Fruit fly (Drosophila melanogaster) whole organism, embryonic: ENCODE measurements around the gene CG13376.

Source experiments
- BEAF-32 ChIP-seq: fragments of 200-800 bp; sonication (Bioruptor generic); optimal IDR thresholded peaks from 3 replicates; lab custom pipeline; 2017; ENCODE audit warnings: missing biosample characterization, missing genetic modification characterization, mild to moderate bottlenecking, moderate library complexity, missing genetic modification reagents
- Bdp1 ChIP-seq: fragments of 200-800 bp; sonication (Bioruptor generic); optimal IDR thresholded peaks from 3 replicates; lab custom pipeline; 2016; ENCODE audit warnings: missing biosample characterization, missing genetic modification characterization
- C15 ChIP-seq: fragments of 200-800 bp; sonication (Bioruptor generic); IDR thresholded peaks from 3 replicates; pipeline ENCODE4 v1.3.6; 2022; ENCODE audit warnings: missing biosample characterization, missing genetic modification characterization
- CG10274 ChIP-seq: fragments of 200-800 bp; sonication (Bioruptor generic); optimal IDR thresholded peaks from 3 replicates; lab custom pipeline; 2017; ENCODE audit warnings: missing biosample characterization, mild to moderate bottlenecking, missing genetic modification characterization
- CG10543 ChIP-seq: fragments of 200-800 bp; sonication (Bioruptor generic); optimal IDR thresholded peaks from 3 replicates; lab custom pipeline; 2017; ENCODE audit warnings: missing biosample characterization, mild to moderate bottlenecking, missing genetic modification characterization, moderate library complexity
- CG10979 ChIP-seq: fragments of 200-800 bp; sonication (Bioruptor generic); optimal IDR thresholded peaks from 2 replicates; lab custom pipeline; 2018; ENCODE audit warnings: missing biosample characterization, mild to moderate bottlenecking, missing genetic modification characterization, moderate library complexity
- CG12219 ChIP-seq: fragments of 200-800 bp; sonication (Bioruptor generic); optimal IDR thresholded peaks from 3 replicates; lab custom pipeline; 2018; ENCODE audit warnings: missing biosample characterization, mild to moderate bottlenecking, missing genetic modification characterization
- CG12236 ChIP-seq: fragments of 200-800 bp; sonication (Bioruptor generic); optimal IDR thresholded peaks from 2 replicates; lab custom pipeline; 2016; ENCODE audit warnings: missing biosample characterization, missing genetic modification characterization
- CG12299 ChIP-seq: fragments of 200-800 bp; sonication (Bioruptor generic); optimal IDR thresholded peaks from 2 replicates; lab custom pipeline; 2018; ENCODE audit warnings: missing biosample characterization, mild to moderate bottlenecking, missing genetic modification characterization
- CG13287 ChIP-seq: fragments of 200-800 bp; sonication (Bioruptor generic); IDR thresholded peaks from 2 replicates; pipeline ENCODE4 v1.3.6; 2022; ENCODE audit warnings: missing biosample characterization, missing genetic modification characterization; ENCODE audit not compliant: partially characterized antibody
- CG14667 ChIP-seq: fragments of 200-800 bp; sonication (Bioruptor generic); IDR thresholded peaks from 2 replicates; pipeline ENCODE4 v1.3.6; 2022; ENCODE audit warnings: missing biosample characterization, missing genetic modification characterization
- CG15601 ChIP-seq: fragments of 200-800 bp; sonication (Bioruptor generic); optimal IDR thresholded peaks from 3 replicates; lab custom pipeline; 2019; ENCODE audit warnings: missing biosample characterization, mild to moderate bottlenecking, missing genetic modification characterization, moderate library complexity
- CG1602 ChIP-seq: fragments of 200-800 bp; sonication (Bioruptor generic); optimal IDR thresholded peaks from 3 replicates; lab custom pipeline; 2016; ENCODE audit warnings: missing biosample characterization, missing genetic modification characterization
- CG1603 ChIP-seq: fragments of 200-800 bp; sonication (Bioruptor generic); optimal IDR thresholded peaks from 2 replicates; lab custom pipeline; 2019; ENCODE audit warnings: missing biosample characterization, mild to moderate bottlenecking, missing genetic modification characterization, moderate library complexity
- CG17385 ChIP-seq: fragments of 200-800 bp; sonication (Bioruptor generic); optimal IDR thresholded peaks from 3 replicates; lab custom pipeline; 2018; ENCODE audit warnings: missing biosample characterization, mild to moderate bottlenecking, missing genetic modification characterization
- CG2116 ChIP-seq: fragments of 200-800 bp; sonication (Bioruptor generic); optimal IDR thresholded peaks from 3 replicates; lab custom pipeline; 2018; ENCODE audit warnings: missing biosample characterization, mild to moderate bottlenecking, missing genetic modification characterization
- CG31388 ChIP-seq: fragments of 200-800 bp; sonication (Bioruptor generic); optimal IDR thresholded peaks from 2 replicates; lab custom pipeline; 2016; ENCODE audit warnings: missing biosample characterization, missing genetic modification characterization
- CG3281 ChIP-seq: fragments of 200-800 bp; sonication (Bioruptor generic); optimal IDR thresholded peaks from 3 replicates; lab custom pipeline; 2017; ENCODE audit warnings: missing biosample characterization, mild to moderate bottlenecking, missing genetic modification characterization
- CG34224 ChIP-seq: fragments of 200-800 bp; sonication (Bioruptor generic); IDR thresholded peaks from 3 replicates; pipeline ENCODE4 v1.3.6; 2022; ENCODE audit warnings: missing biosample characterization, missing genetic modification characterization; ENCODE audit not compliant: partially characterized antibody
- CG42726 ChIP-seq: fragments of 200-800 bp; sonication (Bioruptor generic); IDR thresholded peaks from 2 replicates; pipeline ENCODE4 v1.3.6; 2022; ENCODE audit warnings: missing biosample characterization, missing genetic modification characterization; ENCODE audit not compliant: partially characterized antibody
- Dbx ChIP-seq: fragments of 200-800 bp; sonication (Bioruptor generic); IDR thresholded peaks from 3 replicates; pipeline ENCODE4 v1.3.6; 2022; ENCODE audit warnings: missing biosample characterization, missing genetic modification characterization
- Dek ChIP-seq: fragments of 200-800 bp; sonication (Bioruptor generic); optimal IDR thresholded peaks from 3 replicates; lab custom pipeline; 2019; ENCODE audit warnings: missing biosample characterization, mild to moderate bottlenecking, missing genetic modification characterization, moderate library complexity
- Dp ChIP-seq: fragments of 200-800 bp; sonication (Bioruptor generic); optimal IDR thresholded peaks from 2 replicates; lab custom pipeline; 2018; ENCODE audit warnings: missing biosample characterization, mild to moderate bottlenecking, missing genetic modification characterization, moderate library complexity
- Dref ChIP-seq: fragments of 200-800 bp; sonication (Bioruptor generic); IDR thresholded peaks from 2 replicates; pipeline ENCODE4 v1.3.6; 2022; ENCODE audit warnings: missing biosample characterization, missing genetic modification characterization
- E2f2 ChIP-seq: fragments of 200-800 bp; sonication (Bioruptor generic); IDR thresholded peaks from 2 replicates; pipeline ENCODE4 v1.3.6; 2022; ENCODE audit warnings: missing biosample characterization, missing genetic modification characterization
- MBD-R2 ChIP-seq: fragments of 200-800 bp; sonication (Bioruptor generic); IDR thresholded peaks from 2 replicates; pipeline ENCODE4 v1.3.6; 2022; ENCODE audit warnings: missing biosample characterization, missing genetic modification characterization
- MESR4 ChIP-seq: fragments of 200-800 bp; sonication (Bioruptor generic); optimal IDR thresholded peaks from 2 replicates; lab custom pipeline; 2018; ENCODE audit warnings: missing biosample characterization, mild to moderate bottlenecking, missing genetic modification characterization, moderate library complexity
- Pdp1 ChIP-seq, 2 experiments: fragments of 200-800 bp; sonication (Bioruptor generic); optimal IDR thresholded peaks; 3 replicates each; lab custom pipeline; 2016; ENCODE audit warnings: missing biosample characterization in 2 of 2, missing genetic modification characterization in 2 of 2, mild to moderate bottlenecking in 1 of 2, moderate library complexity in 1 of 2
- Rfx ChIP-seq: fragments of 200-800 bp; sonication (Bioruptor generic); IDR thresholded peaks from 2 replicates; pipeline ENCODE4 v1.3.6; 2022; ENCODE audit warnings: missing biosample characterization, missing genetic modification characterization
- Sin3A ChIP-seq: fragments of >200 bp; optimal IDR thresholded peaks from 2 replicates; lab custom pipeline; 2018
- Sox100B ChIP-seq: fragments of 200-800 bp; sonication (Bioruptor generic); optimal IDR thresholded peaks from 3 replicates; lab custom pipeline; 2018; ENCODE audit warnings: missing biosample characterization, mild to moderate bottlenecking, missing genetic modification characterization
- Sry-δ ChIP-seq: fragments of 200-800 bp; sonication (Bioruptor generic); optimal IDR thresholded peaks from 2 replicates; lab custom pipeline; 2016; ENCODE audit warnings: missing biosample characterization, missing genetic modification characterization
- YL-1 ChIP-seq: fragments of 200-800 bp; sonication (Bioruptor generic); optimal IDR thresholded peaks from 3 replicates; lab custom pipeline; 2017; ENCODE audit warnings: missing biosample characterization, mild to moderate bottlenecking, missing genetic modification characterization
- bigmax ChIP-seq: fragments of 200-800 bp; sonication (Bioruptor generic); optimal IDR thresholded peaks from 2 replicates; lab custom pipeline; 2018; ENCODE audit warnings: missing biosample characterization, mild to moderate bottlenecking, missing genetic modification characterization
- caup ChIP-seq: fragments of 200-800 bp; sonication (Bioruptor generic); optimal IDR thresholded peaks from 3 replicates; lab custom pipeline; 2017; ENCODE audit warnings: missing biosample characterization, mild to moderate bottlenecking, missing genetic modification characterization, moderate library complexity; ENCODE audit not compliant: severe bottlenecking
- crp ChIP-seq, 2 experiments: fragments of 200-800 bp; sonication (Bioruptor generic); optimal IDR thresholded peaks; 2 replicates in 1 of 2; 3 replicates in 1 of 2; lab custom pipeline; 2017; ENCODE audit warnings: missing biosample characterization in 2 of 2, missing genetic modification characterization in 2 of 2, mild to moderate bottlenecking in 1 of 2, moderate library complexity in 1 of 2
- da ChIP-seq: fragments of 200-800 bp; sonication (Bioruptor generic); optimal IDR thresholded peaks from 2 replicates; lab custom pipeline; 2016; ENCODE audit warnings: missing biosample characterization, missing genetic modification characterization
- dpn ChIP-seq, 2 experiments: fragments of 200-800 bp; sonication (Bioruptor generic); optimal IDR thresholded peaks; 3 replicates each; lab custom pipeline; 2016; ENCODE audit warnings: missing biosample characterization in 2 of 2, missing genetic modification characterization in 2 of 2
- emc ChIP-seq: fragments of 200-800 bp; sonication (Bioruptor generic); optimal IDR thresholded peaks from 2 replicates; lab custom pipeline; 2016; ENCODE audit warnings: missing biosample characterization, missing genetic modification characterization
- gt ChIP-seq: fragments of 200-800 bp; sonication (Bioruptor generic); IDR thresholded peaks from 2 replicates; pipeline ENCODE4 v1.3.6; 2022; ENCODE audit warnings: missing biosample characterization, missing genetic modification characterization
- lov ChIP-seq, 2 experiments: fragments of 200-800 bp in 1 of 2; fragments of >200 bp in 1 of 2; sonication (Bioruptor generic) in 1 of 2; IDR thresholded peaks in 1 of 2; optimal IDR thresholded peaks in 1 of 2; 2 replicates in 1 of 2; 3 replicates in 1 of 2; pipeline versions ENCODE4 v1.3.6 to Lab custom; 2017 to 2022; ENCODE audit warnings: missing biosample characterization in 1 of 2, missing genetic modification characterization in 1 of 2
- pzg ChIP-seq: fragments of 200-800 bp; sonication (Bioruptor generic); optimal IDR thresholded peaks from 3 replicates; lab custom pipeline; 2018; ENCODE audit warnings: missing biosample characterization, mild to moderate bottlenecking, missing genetic modification characterization, moderate library complexity
- repo ChIP-seq: fragments of 200-800 bp; sonication (Bioruptor generic); optimal IDR thresholded peaks from 2 replicates; lab custom pipeline; 2016; ENCODE audit warnings: missing biosample characterization, missing genetic modification characterization
- stc ChIP-seq: fragments of 200-800 bp; sonication (Bioruptor generic); IDR thresholded peaks from 2 replicates; pipeline ENCODE4 v1.3.6; 2022; ENCODE audit warnings: missing biosample characterization, missing genetic modification characterization
- stwl ChIP-seq: fragments of 200-800 bp; sonication (Bioruptor generic); optimal IDR thresholded peaks from 3 replicates; lab custom pipeline; 2018; ENCODE audit warnings: missing biosample characterization, mild to moderate bottlenecking, missing genetic modification characterization, moderate library complexity
- tll ChIP-seq, 2 experiments: fragments of 200-800 bp in 1 of 2; fragments of >200 bp in 1 of 2; sonication (Bioruptor generic) in 1 of 2; optimal IDR thresholded peaks; 2 replicates each; lab custom pipeline; 2017 to 2019; ENCODE audit warnings: missing biosample characterization in 2 of 2, missing genetic modification characterization in 2 of 2, mild to moderate bottlenecking in 1 of 2, moderate library complexity in 1 of 2
- unc-4 ChIP-seq: fragments of 200-800 bp; sonication (Bioruptor generic); IDR thresholded peaks from 2 replicates; pipeline ENCODE4 v1.3.6; 2022; ENCODE audit warnings: missing biosample characterization, missing genetic modification characterization; ENCODE audit not compliant: partially characterized antibody

Gene CG13376

DNA sequence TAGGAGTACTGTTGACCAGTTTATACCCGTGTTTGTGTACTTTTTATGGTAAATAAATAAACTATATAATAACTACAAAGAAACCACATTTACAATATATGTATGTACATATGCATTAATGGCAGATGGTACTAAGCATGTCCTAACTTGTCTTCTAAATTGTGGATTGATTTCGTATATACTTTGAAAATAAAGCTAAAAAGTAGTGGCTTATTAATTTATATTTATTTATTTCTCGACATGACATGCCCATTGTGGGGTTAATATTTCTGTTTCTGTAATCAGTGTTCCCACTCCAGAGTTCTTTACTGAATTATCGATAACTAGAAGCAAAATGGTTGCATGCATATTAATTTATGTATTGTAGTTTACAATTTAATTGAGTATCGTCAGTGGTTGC is 11.5 kb downstream of the CG13376 start, which contains the start of gene cin (continued):
- TF ChIP-seq Rfx (peak; percentile 55), stwl (peak; percentile 59), C15 (GFP tag; lab: Robert Waterston, UW) (no peak), tll (GFP tag; optimal IDR thresholded peaks at IDR 0.05; lab: Kevin White, UChicago) (no peak), CG14667 (GFP tag; lab: Robert Waterston, UW) (no peak), lov (optimal IDR thresholded peaks at IDR 0.05; lab: Kevin White, UChicago) (no peak), lov (GFP tag; IDR thresholded peaks at IDR 0.05; lab: Robert Waterston, UW) (no peak), dpn (GFP tag; optimal IDR thresholded peaks at IDR 0.05; lab: Kevin White, UChicago) (no peak), Sin3A (lab: Kevin White, UChicago) (no peak), CG3281 (GFP tag; lab: Kevin White, UChicago) (peak; percentile 44), CG12299 (tag; lab: Kevin White, UChicago) (peak; percentile 12), CG12219 (GFP tag; lab: Kevin White, UChicago) (no peak), gt (GFP tag; lab: Robert Waterston, UW) (no peak), CG17385 (GFP tag; lab: Kevin White, UChicago) (peak; percentile 7), Dek (no peak), Sox100B (peak; percentile 44), CG31388 (GFP tag; lab: Kevin White, UChicago) (no peak)

DNA sequence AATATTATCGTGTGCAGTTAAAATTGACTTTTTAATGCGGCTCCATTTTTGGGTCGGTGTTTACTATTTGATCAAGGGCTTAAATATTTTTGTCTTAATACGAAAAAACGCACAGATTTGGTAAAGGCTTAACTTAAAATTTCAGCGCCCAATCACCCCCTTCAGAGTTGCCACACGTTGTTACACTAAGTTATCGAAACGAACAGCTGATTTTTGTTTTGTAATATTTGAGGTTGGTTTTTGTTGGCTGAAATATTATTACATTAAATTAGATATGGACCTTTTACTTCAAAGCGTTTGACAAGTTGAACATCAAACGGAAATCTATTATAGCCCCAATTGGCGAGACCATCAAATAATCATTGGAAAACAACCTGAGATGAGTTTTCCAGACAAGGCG is 12.1 kb downstream of the CG13376 start, which contains the start of gene CG42376:
Gene CG42376 (plus strand): TSS at position 187 of the 400 bp plus-strand sequence.
- TF ChIP-seq CG10274 (no peak), CG34224 (GFP tag; lab: Robert Waterston, UW) (peak; percentile 23; the same call in 1 of the 3 replicates), CG10979 (no peak), CG2116 (peak; percentile 46), BEAF-32 (GFP tag; lab: Kevin White, UChicago) (peak; percentile 11), Bdp1 (GFP tag; lab: Kevin White, UChicago) (no peak), CG12236 (GFP tag; lab: Kevin White, UChicago) (no peak), emc (GFP tag; lab: Kevin White, UChicago) (no peak), MBD-R2 (GFP tag; lab: Robert Waterston, UW) (peak; percentile 33; the same call in 1 of the 2 replicates), Dref (GFP tag; lab: Robert Waterston, UW) (peak; percentile 60), bigmax (GFP tag; lab: Kevin White, UChicago) (peak; percentile 93), CG3281 (GFP tag; lab: Kevin White, UChicago) (no peak), YL-1 (peak; percentile 12), pzg (GFP tag; lab: Kevin White, UChicago) (peak; percentile 38), Rfx (0 out of 2 replicates have a peak, but pooled peaks have one; percentile 5), Dbx (GFP tag; lab: Robert Waterston, UW) (no peak), caup (GFP tag; lab: Kevin White, UChicago) (no peak), CG1602 (GFP tag; lab: Kevin White, UChicago) (no peak), CG15601 (no peak), CG1603 (tag; lab: Kevin White, UChicago) (peak; percentile 27), CG10543 (no peak), da (GFP tag; lab: Kevin White, UChicago) (no peak), CG42726 (no peak), E2f2 (GFP tag; lab: Robert Waterston, UW) (peak; percentile 75), Sry-δ (GFP tag; lab: Kevin White, UChicago) (peak; percentile 39), repo (GFP tag; lab: Kevin White, UChicago) (no peak), Pdp1 (GFP tag; optimal IDR thresholded peaks at IDR 0.05; lab: Kevin White, UChicago) (peak in 1 of 2 experiments; percentile 68), CG13287 (GFP tag; lab: Robert Waterston, UW) (peak; percentile 25; the same call in 1 of the 2 replicates), MESR4 (peak; percentile 37), crp (GFP tag; optimal IDR thresholded peaks at IDR 0.05; lab: Kevin White, UChicago) (peak; percentile 4 to 84), Dp (GFP tag; lab: Kevin White, UChicago) (peak; percentile 67), stwl (peak; percentile 63), unc-4 (GFP tag; lab: Robert Waterston, UW) (no peak), stc (GFP tag; lab: Robert Waterston, UW) (no peak)
